Fruit fly (Drosophila melanogaster) Kc167 (cell line): ENCODE results near the gene CG17560.

Experiments
- Myc ChIP-seq: fragments of >200 bp; optimal IDR thresholded peaks from 2 replicates; lab custom pipeline; 2017; ENCODE audit warnings: missing external identifiers
- Sin3A ChIP-seq: fragments of >200 bp; optimal IDR thresholded peaks from 2 replicates; lab custom pipeline; 2018; ENCODE audit warnings: missing external identifiers
- h ChIP-seq: fragments of >200 bp; optimal IDR thresholded peaks from 3 replicates; lab custom pipeline; 2018; ENCODE audit warnings: missing external identifiers
- insv ChIP-seq: fragments of >200 bp; optimal IDR thresholded peaks from 3 replicates; lab custom pipeline; 2018; ENCODE audit warnings: missing external identifiers
- psq ChIP-seq: fragments of >200 bp; optimal IDR thresholded peaks from 2 replicates; lab custom pipeline; 2017; ENCODE audit warnings: missing external identifiers
- ttk ChIP-seq: sonication (Bioruptor generic); optimal IDR thresholded peaks from 2 replicates; lab custom pipeline; 2017; ENCODE audit warnings: missing external identifiers

Gene CG17560

DNA sequence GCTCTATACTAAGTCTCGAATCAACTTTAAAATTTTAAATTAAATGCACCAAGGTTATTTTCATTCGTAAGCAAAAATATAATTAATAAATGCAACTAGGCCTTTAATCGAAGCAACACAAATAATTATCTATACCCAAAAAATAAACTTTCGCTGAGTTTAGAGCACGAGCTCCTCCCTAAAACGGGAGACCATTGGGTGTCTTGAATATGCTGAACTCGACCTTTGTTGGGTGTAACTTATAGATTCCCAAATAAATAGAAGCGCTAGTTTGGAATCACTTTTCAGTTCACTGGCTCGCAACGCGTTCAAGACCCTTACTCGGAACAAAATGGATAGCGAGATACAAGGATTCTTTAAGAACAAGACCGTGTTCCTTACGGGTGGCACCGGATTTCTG is at the start of gene CG17560:
TSS of gene CG17560 (plus strand) at position 301 of the 400 bp plus-strand sequence.
- TF ChIP-seq h (lab: Kevin White, UChicago) (no peak), Sin3A (lab: Kevin White, UChicago) (no peak), Myc (lab: Kevin White, UChicago) (no peak), ttk (no peak)

DNA sequence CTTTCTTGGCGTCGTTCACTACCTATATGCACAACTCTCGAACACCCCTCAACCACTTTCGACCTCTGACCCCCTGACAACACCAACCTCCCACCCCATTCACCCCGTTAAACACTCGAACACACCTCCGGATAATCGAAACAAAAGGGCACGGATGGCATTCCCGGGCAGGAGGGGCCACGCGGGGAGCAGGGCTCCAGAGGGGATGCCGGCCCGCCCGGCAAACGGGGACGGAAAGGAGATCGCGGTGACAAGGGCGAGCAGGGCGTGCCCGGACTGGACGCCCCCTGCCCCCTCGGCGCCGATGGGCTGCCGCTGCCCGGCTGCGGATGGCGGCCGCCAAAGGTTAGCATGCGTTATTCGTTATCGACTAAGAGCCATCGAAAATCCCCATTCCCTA is 48.4 kb upstream of the CG17560 start:
- TF ChIP-seq psq (no peak), ttk (no peak), insv (lab: Kevin White, UChicago) (no peak), h (lab: Kevin White, UChicago) (no peak), Sin3A (lab: Kevin White, UChicago) (no peak), Myc (lab: Kevin White, UChicago) (no peak)

DNA sequence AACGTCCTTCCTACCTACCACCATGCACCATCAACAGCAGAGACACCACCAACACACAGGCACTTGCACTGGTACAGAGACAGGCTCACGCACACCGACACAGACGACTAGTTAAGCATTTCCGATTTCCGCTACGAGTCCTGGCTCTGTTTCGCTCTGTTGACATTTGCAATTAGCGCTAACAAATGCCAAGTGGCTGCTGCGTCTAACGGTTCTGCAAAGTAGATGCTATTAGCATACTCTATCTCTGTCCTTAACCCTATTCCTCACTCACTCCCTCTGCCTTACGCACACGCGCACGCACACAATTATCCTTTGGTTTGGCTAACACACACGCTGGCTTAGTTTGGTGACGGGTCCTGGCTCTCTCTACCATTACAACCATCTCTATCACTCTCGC is 47.3 kb upstream of the CG17560 start:
- no peak for TF ChIP-seq psq
- TF ChIP-seq h (lab: Kevin White, UChicago) = no peak

DNA sequence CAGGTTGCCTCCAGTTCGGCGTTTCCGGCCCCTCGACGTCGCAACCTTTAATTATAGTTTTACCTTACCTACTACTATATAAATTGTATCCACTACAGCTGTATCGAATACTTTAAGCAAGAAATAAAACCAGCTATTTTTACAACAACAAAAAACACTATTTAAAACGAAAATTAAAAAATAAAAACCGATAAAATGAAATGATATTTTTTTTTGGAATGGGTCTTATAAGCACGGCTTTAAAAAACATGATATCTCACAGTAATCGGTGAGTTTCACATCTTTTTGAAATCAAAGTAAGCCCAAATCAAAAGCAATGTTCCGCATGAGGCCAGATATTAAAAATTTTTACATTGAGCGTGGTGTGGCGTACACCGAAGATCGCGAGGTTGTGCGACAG is 46.5 kb upstream of the CG17560 start, which contains the start of gene CG14891:
TSS of gene CG14891 (plus strand) at position 301 of the 400 bp plus-strand sequence.
- TF ChIP-seq ttk = no peak
- no peak for TF ChIP-seq h (lab: Kevin White, UChicago)
- no peak for TF ChIP-seq Myc (lab: Kevin White, UChicago)
- TF ChIP-seq Sin3A (lab: Kevin White, UChicago) = no peak
- TF ChIP-seq insv (lab: Kevin White, UChicago) = no peak
- TF ChIP-seq psq = no peak

DNA sequence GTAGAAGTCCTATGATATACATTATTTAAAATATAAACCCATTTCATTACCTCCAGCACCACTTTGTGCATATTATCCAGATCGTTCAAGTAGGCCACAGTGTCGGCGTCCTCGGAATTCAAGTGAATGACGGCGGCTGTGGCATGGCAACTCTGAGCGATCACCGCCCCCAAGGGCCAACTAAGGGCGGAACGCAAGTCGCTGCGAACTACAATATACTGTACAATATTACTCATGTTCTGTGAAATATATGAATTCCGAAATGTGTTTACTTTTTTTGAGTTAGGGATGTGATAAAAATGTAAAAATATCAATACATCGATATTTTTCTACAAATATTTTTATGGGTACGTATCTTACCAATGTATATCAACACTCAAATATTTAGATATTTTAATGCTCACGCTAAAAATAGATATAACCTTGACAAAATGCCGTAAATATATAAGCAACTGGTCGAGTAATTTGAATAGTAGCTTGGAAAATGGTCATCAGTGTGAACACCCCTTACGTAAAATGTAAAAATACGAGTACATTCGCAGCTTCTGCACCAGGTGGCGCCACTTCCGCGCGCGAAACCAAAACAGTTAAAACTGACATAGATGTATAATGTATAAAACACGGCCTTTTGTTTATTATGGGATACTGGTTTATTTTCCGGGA is 44.1 kb upstream of the CG17560 start, which contains the start of gene CG14903:
TSS of gene CG14903 (minus strand) at position 270 of the 663 bp plus-strand sequence.
- TF ChIP-seq Myc (lab: Kevin White, UChicago) (no peak), insv (lab: Kevin White, UChicago) (no peak), Sin3A (lab: Kevin White, UChicago) (no peak), ttk (no peak), h (lab: Kevin White, UChicago) (no peak), psq (no peak)

DNA sequence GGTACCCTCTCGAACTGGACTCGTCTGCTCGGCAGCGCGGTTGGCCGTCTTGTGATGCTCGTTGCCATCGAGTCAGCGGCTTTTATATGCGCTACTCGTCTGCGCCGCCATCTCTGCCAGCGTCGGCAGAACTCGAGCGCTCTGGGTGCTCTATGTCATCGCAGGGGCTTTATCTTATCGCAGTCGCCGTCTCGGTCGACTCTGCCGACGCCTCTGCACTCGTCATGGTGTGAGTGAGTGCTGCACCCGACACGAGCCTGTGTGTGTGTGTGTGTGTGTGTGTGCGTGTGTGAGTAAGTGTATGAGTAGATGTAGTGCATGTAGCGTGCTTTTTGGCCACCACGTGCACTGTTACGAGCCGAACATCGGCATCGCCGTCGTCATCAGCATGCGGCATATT is 34.1 kb upstream of the CG17560 start, which contains the start of gene Scp2:
TSS of gene Scp2 (minus strand) at position 59 of the 400 bp plus-strand sequence.
- no peak for TF ChIP-seq insv (lab: Kevin White, UChicago)
- no peak for TF ChIP-seq ttk
- no peak for TF ChIP-seq Sin3A (lab: Kevin White, UChicago)
- TF ChIP-seq psq = no peak
- TF ChIP-seq Myc (lab: Kevin White, UChicago) = no peak
- TF ChIP-seq h (lab: Kevin White, UChicago) = no peak

DNA sequence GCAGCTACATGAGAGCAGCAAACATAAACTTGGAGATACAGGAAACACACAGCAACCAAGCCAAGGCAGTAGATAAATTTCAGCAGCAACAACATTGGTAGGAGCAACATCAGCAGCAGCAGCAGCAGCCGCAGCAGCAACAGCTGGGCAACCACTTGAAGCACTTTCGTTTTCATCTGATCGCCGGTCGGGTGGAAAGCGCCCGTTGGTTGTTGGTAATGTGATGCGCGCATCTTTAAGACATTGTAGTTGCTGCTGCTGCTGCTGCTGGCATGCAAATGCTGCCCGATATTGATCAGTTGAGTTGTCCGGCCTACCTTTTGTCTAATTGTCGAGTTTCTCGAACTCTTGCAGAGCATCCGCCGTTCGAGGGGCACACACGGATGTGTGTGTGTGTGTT is 26.3 kb upstream of the CG17560 start:
- TF ChIP-seq psq (no peak), Sin3A (lab: Kevin White, UChicago) (no peak), insv (lab: Kevin White, UChicago) (no peak), ttk (no peak), h (lab: Kevin White, UChicago) (no peak), Myc (lab: Kevin White, UChicago) (no peak)

DNA sequence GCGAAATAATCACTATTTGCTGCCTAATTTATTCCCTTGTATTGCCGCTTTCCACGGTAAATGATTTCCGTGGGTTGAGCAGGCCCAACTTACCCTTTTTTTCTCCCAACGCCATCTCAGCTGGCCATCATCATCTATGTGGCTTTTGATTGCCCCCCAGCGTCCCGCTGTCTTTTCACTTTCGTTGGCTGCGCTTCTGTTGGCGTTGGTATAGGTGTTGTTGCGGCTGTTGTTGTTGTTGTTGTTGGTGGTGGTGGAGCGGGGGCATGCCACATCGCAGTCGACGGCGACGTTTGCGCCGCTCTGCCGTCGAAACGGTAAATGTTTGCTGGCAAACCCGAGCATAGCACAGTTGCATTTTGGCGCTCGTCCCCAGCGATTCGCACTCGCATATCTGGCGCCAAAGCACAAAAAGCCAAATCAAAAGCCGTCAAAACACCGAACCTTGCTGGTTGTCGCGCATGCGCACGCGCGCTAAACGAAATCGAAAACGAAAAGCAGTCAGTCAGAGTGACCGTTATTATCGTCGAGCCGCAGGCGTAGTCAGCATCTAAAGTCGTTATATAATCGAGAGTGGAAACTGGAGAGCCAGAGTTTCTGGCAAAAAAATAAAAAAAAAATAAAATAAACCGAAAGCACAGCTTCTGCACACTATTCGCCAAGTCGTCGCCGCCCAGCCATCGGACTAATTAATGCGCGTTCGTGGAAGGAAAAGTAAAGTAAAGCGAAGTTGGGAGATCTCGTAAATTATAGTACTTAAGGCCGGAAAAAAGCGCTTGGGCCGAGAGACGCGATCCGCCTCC is 23.5 kb upstream of the CG17560 start, which contains the start of gene CG14892:
TSS of gene CG14892 (plus strand) at position 359 of the 803 bp plus-strand sequence.
- TF ChIP-seq ttk = no peak
- TF ChIP-seq psq = no peak
- no peak for TF ChIP-seq h (lab: Kevin White, UChicago)
- TF ChIP-seq Myc (lab: Kevin White, UChicago) = no peak
- no peak for TF ChIP-seq Sin3A (lab: Kevin White, UChicago)
- TF ChIP-seq insv (lab: Kevin White, UChicago) = no peak

DNA sequence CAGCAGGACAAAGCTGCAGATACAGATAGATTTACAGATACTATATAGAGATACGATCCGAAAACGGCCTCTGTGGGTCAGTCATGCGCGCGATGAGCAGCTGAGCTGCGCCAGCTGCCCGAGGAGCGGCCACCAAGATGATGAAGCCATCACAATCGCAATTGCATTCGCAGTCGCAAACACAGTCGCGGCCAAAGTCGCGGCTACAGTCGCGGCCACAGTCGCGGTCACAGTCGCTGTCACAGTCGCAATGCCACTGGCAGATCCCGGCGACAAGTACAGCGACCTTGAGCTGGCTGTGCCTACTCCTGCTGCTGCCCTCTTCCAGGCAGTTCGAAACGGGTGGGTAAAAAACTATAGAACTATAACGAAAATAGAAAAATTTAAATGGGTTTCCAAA is 22.8 kb upstream of the CG17560 start:
- TF ChIP-seq Myc (lab: Kevin White, UChicago) = no peak
- no peak for TF ChIP-seq ttk
- no peak for TF ChIP-seq psq
- TF ChIP-seq insv (lab: Kevin White, UChicago) = no peak
- no peak for TF ChIP-seq h (lab: Kevin White, UChicago)
- TF ChIP-seq Sin3A (lab: Kevin White, UChicago) = no peak

DNA sequence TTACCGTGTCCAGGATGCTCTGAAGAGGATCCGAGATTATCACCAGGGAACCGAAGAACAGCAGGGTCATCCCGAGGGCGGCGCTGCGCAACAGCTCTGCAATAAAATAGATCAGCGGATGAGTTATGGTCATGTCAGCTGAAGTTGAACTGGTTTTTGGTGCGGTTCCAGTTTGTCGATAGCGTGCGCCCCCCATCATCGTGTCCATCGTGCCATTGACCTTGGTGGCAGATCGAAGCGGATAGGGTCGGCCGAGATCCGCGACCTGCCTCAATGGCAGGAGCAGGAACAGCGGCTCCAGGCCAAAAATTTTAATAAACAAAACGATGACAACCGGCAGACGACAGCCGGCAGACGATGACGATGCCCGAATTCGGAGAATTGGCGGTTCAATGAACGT is 18.1 kb upstream of the CG17560 start:
- TF ChIP-seq Sin3A (lab: Kevin White, UChicago) = no peak
- TF ChIP-seq Myc (lab: Kevin White, UChicago) = no peak

DNA sequence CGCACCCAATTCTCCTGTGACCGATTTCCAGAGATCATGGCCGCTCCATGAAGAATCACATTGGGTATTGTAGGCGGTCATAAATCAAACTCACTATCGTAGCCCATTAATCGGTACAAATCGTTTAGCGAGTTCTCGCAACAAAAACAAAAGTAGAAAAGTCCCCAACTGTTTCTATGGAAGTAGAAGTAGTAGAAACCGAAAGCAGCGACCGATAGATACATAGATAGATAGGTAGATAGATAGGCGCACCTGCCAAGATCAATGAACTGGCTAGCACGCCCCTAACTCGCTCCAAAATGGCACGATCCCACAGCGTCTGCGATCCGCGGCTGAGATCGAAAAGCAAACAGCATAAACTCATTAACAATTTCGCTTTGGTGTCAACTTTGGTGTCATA is 17.0 kb upstream of the CG17560 start:
- TF ChIP-seq insv (lab: Kevin White, UChicago) = no peak
- TF ChIP-seq ttk = no peak
- no peak for TF ChIP-seq Sin3A (lab: Kevin White, UChicago)
- TF ChIP-seq h (lab: Kevin White, UChicago) = no peak
- TF ChIP-seq Myc (lab: Kevin White, UChicago) = no peak
- TF ChIP-seq psq = no peak

DNA sequence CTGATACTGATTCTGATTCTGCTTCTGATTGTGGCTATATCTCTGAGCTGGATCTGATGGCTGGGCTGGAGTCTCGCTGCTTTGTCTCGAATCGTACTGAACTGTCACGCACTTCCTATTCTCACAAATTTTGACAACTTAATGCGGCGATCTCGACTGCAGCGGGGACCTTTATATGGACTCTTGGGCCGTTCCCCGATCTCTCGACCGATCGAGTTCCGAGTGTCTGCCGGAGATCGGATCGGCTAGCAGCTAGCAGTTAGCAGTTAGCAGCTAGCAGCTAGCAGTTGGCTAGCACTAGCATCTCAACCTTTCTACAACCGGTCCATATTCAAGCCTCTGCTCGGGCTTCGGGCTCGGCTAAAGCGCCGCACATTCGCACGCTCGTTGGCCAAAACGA is 13.0 kb upstream of the CG17560 start, which contains the start of gene CG10345:
TSS of gene CG10345 (minus strand) at position 147 of the 400 bp plus-strand sequence.
- TF ChIP-seq Myc (lab: Kevin White, UChicago) = no peak
- TF ChIP-seq Sin3A (lab: Kevin White, UChicago) = no peak
- TF ChIP-seq psq = no peak
- no peak for TF ChIP-seq ttk
- TF ChIP-seq h (lab: Kevin White, UChicago) = no peak
- no peak for TF ChIP-seq insv (lab: Kevin White, UChicago)
